Fruit fly (Drosophila melanogaster): ENCODE data around the gene spo.

DNA sequence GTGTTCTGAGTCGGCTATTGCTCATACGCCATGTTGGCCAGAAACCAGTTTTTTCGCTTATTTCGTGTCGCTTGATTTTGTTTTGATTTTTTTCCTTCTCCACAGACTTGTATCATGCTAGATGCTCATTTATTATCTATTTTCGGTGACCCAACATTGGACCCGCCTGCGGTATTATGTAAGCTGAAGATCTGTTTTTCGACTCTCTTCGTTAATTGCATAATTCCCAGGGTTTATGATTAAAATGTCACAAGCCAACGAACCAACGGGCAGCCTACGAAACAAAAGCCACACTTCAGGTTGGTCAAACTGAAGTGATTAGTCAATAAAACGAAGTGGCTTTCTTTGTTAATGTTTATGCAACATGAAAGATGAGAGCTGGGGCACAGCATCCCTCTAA, 13.8 kb downstream of the spo start:
- TF ChIP-seq CTCF (optimal IDR thresholded peaks at IDR 0.05): no peak
- no peak for TF ChIP-seq CG8478 (optimal IDR thresholded peaks at IDR 0.05)
